Worm (Caenorhabditis elegans) whole organism, L4 larva: ENCODE results near the gene Y71H2AL.2.
A peak's percentile ranks its signal among the peaks of the same experiment; 100 is the strongest.

Experiments used
- D1046.2 ChIP-seq: fragments of 200-800 bp; sonication (Bioruptor generic); IDR thresholded peaks from 2 replicates; pipeline ENCODE4 v1.3.6; 2022; ENCODE audit warnings: missing genetic modification characterization, missing compliant biosample characterization
- F44E2.7 ChIP-seq: fragments of 200-800 bp; sonication (Bioruptor generic); IDR thresholded peaks from 2 replicates; pipeline ENCODE4 v2.1.2; 2022; ENCODE audit warnings: missing genetic modification characterization, missing compliant biosample characterization
- F49E8.2 ChIP-seq: sonication (generic microtip); optimal IDR thresholded peaks from 2 replicates; lab custom pipeline; 2016; ENCODE audit warnings: missing compliant biosample characterization, mild to moderate bottlenecking, missing genetic modification characterization, borderline replicate concordance
- T20F7.1 ChIP-seq: fragments of 200-800 bp; sonication (Bioruptor generic); optimal IDR thresholded peaks from 2 replicates; lab custom pipeline; 2018; ENCODE audit warnings: mild to moderate bottlenecking, missing genetic modification characterization, missing compliant biosample characterization
- Y75B8A.6 ChIP-seq: fragments of 200-800 bp; sonication (Bioruptor generic); IDR thresholded peaks from 2 replicates; pipeline ENCODE4 v1.3.6; 2022; ENCODE audit warnings: missing genetic modification reagents, missing genetic modification characterization, missing compliant biosample characterization
- ZK337.2 ChIP-seq: fragments of 200-800 bp; sonication (Bioruptor generic); IDR thresholded peaks from 2 replicates; pipeline ENCODE4 v1.3.6; 2022; ENCODE audit warnings: missing genetic modification reagents, missing genetic modification characterization, missing compliant biosample characterization
- aha-1 ChIP-seq: fragments of 150-350 bp; peaks from one replicate; lab custom pipeline; 2014; ENCODE audit warnings: missing biosample characterization, missing genetic modification characterization
- ceh-62 ChIP-seq: sonication (generic microtip); optimal IDR thresholded peaks from 2 replicates; lab custom pipeline; 2017; ENCODE audit warnings: missing biosample characterization, missing genetic modification characterization
- ces-1 ChIP-seq: fragments of 150-350 bp; sonication (generic microtip); optimal IDR thresholded peaks from 4 replicates; lab custom pipeline; 2014; ENCODE audit warnings: missing biosample characterization, missing genetic modification reagents, missing genetic modification characterization
- dmd-6 ChIP-seq: fragments of 200-800 bp; sonication (Bioruptor generic); IDR thresholded peaks from 2 replicates; pipeline ENCODE4 v1.3.6; 2022; ENCODE audit warnings: missing genetic modification reagents, missing genetic modification characterization, missing compliant biosample characterization
- dmd-8 ChIP-seq: fragments of 200-800 bp; sonication (Bioruptor generic); IDR thresholded peaks from 2 replicates; pipeline ENCODE4 v1.3.6; 2022; ENCODE audit warnings: missing genetic modification characterization, missing compliant biosample characterization
- duxl-1 ChIP-seq: sonication (generic microtip); optimal IDR thresholded peaks from 2 replicates; lab custom pipeline; 2016; ENCODE audit warnings: mild to moderate bottlenecking, missing genetic modification characterization, moderate library complexity, missing compliant biosample characterization; ENCODE audit not compliant: poor library complexity
- dve-1 ChIP-seq: sonication (generic microtip); optimal IDR thresholded peaks from 2 replicates; lab custom pipeline; 2017; ENCODE audit warnings: antibody characterized with exemption, mild to moderate bottlenecking, missing genetic modification characterization, missing compliant biosample characterization; ENCODE audit not compliant: insufficient read depth
- hif-1 ChIP-seq, 2 experiments: sonication (generic microtip); optimal IDR thresholded peaks; 2 replicates each; lab custom pipeline; 2016 to 2017; ENCODE audit warnings: missing compliant biosample characterization in 2 of 2, missing genetic modification characterization in 2 of 2, missing genetic modification reagents in 2 of 2, missing genotype in 2 of 2, mild to moderate bottlenecking in 1 of 2
- hlh-30 ChIP-seq: sonication (generic microtip); optimal IDR thresholded peaks from 2 replicates; lab custom pipeline; 2017; ENCODE audit warnings: antibody characterized with exemption, mild to moderate bottlenecking, missing genetic modification characterization, missing compliant biosample characterization; ENCODE audit not compliant: insufficient read depth
- hmg-1.1 ChIP-seq: fragments of 200-800 bp; sonication (Bioruptor generic); IDR thresholded peaks from 2 replicates; pipeline ENCODE4 v1.3.6; 2022; ENCODE audit warnings: missing genetic modification reagents, missing genetic modification characterization, missing compliant biosample characterization
- jun-1 ChIP-seq: fragments of 150-350 bp; optimal IDR thresholded peaks from 2 replicates; lab custom pipeline; 2014; ENCODE audit warnings: missing biosample characterization, missing genetic modification reagents, missing genetic modification characterization
- lim-7 ChIP-seq: fragments of 200-800 bp; sonication (Bioruptor generic); IDR thresholded peaks from 2 replicates; pipeline ENCODE4 v1.3.6; 2022; ENCODE audit warnings: missing genetic modification characterization, missing compliant biosample characterization
- lin-1 ChIP-seq: fragments of 200-800 bp; sonication (Bioruptor generic); IDR thresholded peaks from 2 replicates; pipeline ENCODE4 v1.3.6; 2022; ENCODE audit warnings: missing genetic modification reagents, missing genetic modification characterization, missing compliant biosample characterization
- lin-29 ChIP-seq: fragments of 200-800 bp; sonication (Bioruptor generic); IDR thresholded peaks from 2 replicates; pipeline ENCODE4 v1.3.6; 2022; ENCODE audit warnings: missing genetic modification reagents, missing genetic modification characterization, missing compliant biosample characterization
- lin-38 ChIP-seq: fragments of 200-800 bp; sonication (Bioruptor generic); IDR thresholded peaks from 2 replicates; pipeline ENCODE4 v1.3.6; 2022; ENCODE audit warnings: missing genetic modification reagents, missing genetic modification characterization, missing compliant biosample characterization
- lsy-2 ChIP-seq, 2 experiments: fragments of 150-350 bp in 1 of 2; sonication (generic microtip) in 1 of 2; optimal IDR thresholded peaks; 2 replicates each; lab custom pipeline; 2014 to 2017; ENCODE audit warnings: missing biosample characterization in 2 of 2, missing genetic modification characterization in 2 of 2
- madf-9 ChIP-seq: fragments of 200-800 bp; sonication (Bioruptor generic); conservative IDR thresholded peaks from 2 replicates; pipeline ENCODE4 v1.3.6; 2022; ENCODE audit warnings: missing genetic modification reagents, missing genetic modification characterization, missing compliant biosample characterization
- mdl-1 ChIP-seq, 2 experiments: fragments of 150-350 bp in 1 of 2; sonication (generic microtip) in 1 of 2; optimal IDR thresholded peaks; 2 replicates each; lab custom pipeline; 2014 to 2017; ENCODE audit warnings: missing biosample characterization in 2 of 2, missing genetic modification characterization in 2 of 2
- mdt-29 ChIP-seq: fragments of 200-800 bp; sonication (Bioruptor generic); IDR thresholded peaks from 2 replicates; pipeline ENCODE4 v1.3.6; 2022; ENCODE audit warnings: missing genetic modification reagents, missing genetic modification characterization, missing compliant biosample characterization
- mxl-2 ChIP-seq: fragments of 200-800 bp; sonication (Bioruptor generic); conservative IDR thresholded peaks from 2 replicates; pipeline ENCODE4 v1.3.6; 2022; ENCODE audit warnings: missing genetic modification reagents, missing genetic modification characterization, missing compliant biosample characterization
- nhr-102 ChIP-seq: sonication (generic microtip); optimal IDR thresholded peaks from 2 replicates; lab custom pipeline; 2016; ENCODE audit warnings: mild to moderate bottlenecking, missing genetic modification characterization, moderate library complexity, missing compliant biosample characterization
- nhr-6 ChIP-seq: fragments of 150-350 bp; optimal IDR thresholded peaks from 2 replicates; lab custom pipeline; 2014; ENCODE audit warnings: missing biosample characterization, missing genetic modification characterization
- nhr-76 ChIP-seq: fragments of 150-350 bp; optimal IDR thresholded peaks from 2 replicates; lab custom pipeline; 2014; ENCODE audit warnings: missing biosample characterization, missing genetic modification characterization
- pha-4 ChIP-seq, 2 experiments: fragments of 150-350 bp in 1 of 2; fragments of 200-800 bp in 1 of 2; sonication (Bioruptor generic) in 1 of 2; IDR thresholded peaks in 1 of 2; optimal IDR thresholded peaks in 1 of 2; 2 replicates each; pipeline versions ENCODE4 v1.3.6 to Lab custom; 2014 to 2022; ENCODE audit warnings: missing genetic modification characterization in 2 of 2, missing genetic modification reagents in 2 of 2, missing biosample characterization in 1 of 2, missing compliant biosample characterization in 1 of 2
- php-3 ChIP-seq: fragments of 200-800 bp; sonication (Bioruptor generic); IDR thresholded peaks from 2 replicates; pipeline ENCODE4 v1.3.6; 2022; ENCODE audit warnings: missing genetic modification reagents, missing genetic modification characterization, missing compliant biosample characterization
- pqm-1 ChIP-seq: sonication (generic microtip); optimal IDR thresholded peaks from 2 replicates; lab custom pipeline; 2017; ENCODE audit warnings: missing biosample characterization, missing genetic modification characterization
- rbr-2 ChIP-seq: sonication (generic microtip); optimal IDR thresholded peaks from 2 replicates; lab custom pipeline; 2016; ENCODE audit warnings: missing genotype, missing genetic modification characterization, missing compliant biosample characterization
- saeg-2 ChIP-seq: fragments of 200-800 bp; sonication (Bioruptor generic); IDR thresholded peaks from 2 replicates; pipeline ENCODE4 v1.3.6; 2022; ENCODE audit warnings: missing genetic modification reagents, missing genetic modification characterization, missing compliant biosample characterization
- sdz-12 ChIP-seq: fragments of 200-800 bp; sonication (Bioruptor generic); optimal IDR thresholded peaks from 2 replicates; lab custom pipeline; 2018; ENCODE audit warnings: mild to moderate bottlenecking, missing genetic modification characterization, missing compliant biosample characterization
- set-16 ChIP-seq: fragments of 200-800 bp; sonication (Bioruptor generic); IDR thresholded peaks from 2 replicates; pipeline ENCODE4 v1.3.6; 2022; ENCODE audit warnings: missing genetic modification reagents, missing genetic modification characterization, missing compliant biosample characterization
- skn-1 ChIP-seq: fragments of 150-350 bp; optimal IDR thresholded peaks from 2 replicates; lab custom pipeline; 2014; ENCODE audit warnings: missing biosample characterization, missing genetic modification characterization
- snpc-1.2 ChIP-seq: fragments of 200-800 bp; sonication (Bioruptor generic); IDR thresholded peaks from 2 replicates; pipeline ENCODE4 v1.3.6; 2022; ENCODE audit warnings: missing genetic modification reagents, missing genetic modification characterization, missing compliant biosample characterization
- snpc-4 ChIP-seq: fragments of 150-350 bp; optimal IDR thresholded peaks from 2 replicates; lab custom pipeline; 2014; ENCODE audit warnings: missing biosample characterization, missing genetic modification characterization
- spr-1 ChIP-seq: sonication (generic microtip); optimal IDR thresholded peaks from 2 replicates; lab custom pipeline; 2016; ENCODE audit warnings: mild to moderate bottlenecking, missing genetic modification characterization, missing compliant biosample characterization
- unc-39 ChIP-seq: sonication (generic microtip); optimal IDR thresholded peaks from 2 replicates; lab custom pipeline; 2017; ENCODE audit warnings: missing biosample characterization, missing genetic modification characterization
- unc-62 ChIP-seq, 3 experiments: fragments of 150-350 bp in 1 of 3; sonication (generic microtip); optimal IDR thresholded peaks in 2 of 3; peaks in 1 of 3; 1 replicate in 1 of 3; 2 replicates in 2 of 3; lab custom pipeline; 2014 to 2017; ENCODE audit warnings: missing biosample characterization in 3 of 3, missing genetic modification characterization in 3 of 3, missing genetic modification reagents in 3 of 3, missing genotype in 1 of 3
- zip-11 ChIP-seq: fragments of 200-800 bp; sonication (Bioruptor generic); IDR thresholded peaks from 2 replicates; pipeline ENCODE4 v1.3.6; 2022; ENCODE audit warnings: missing genetic modification characterization, missing compliant biosample characterization
- zip-2 ChIP-seq: fragments of 150-350 bp; optimal IDR thresholded peaks from 2 replicates; lab custom pipeline; 2014; ENCODE audit warnings: missing biosample characterization, missing genetic modification characterization
- ztf-7 ChIP-seq: fragments of 150-350 bp; optimal IDR thresholded peaks from 2 replicates; lab custom pipeline; 2014; ENCODE audit warnings: missing biosample characterization, missing genetic modification characterization

Gene Y71H2AL.2

DNA sequence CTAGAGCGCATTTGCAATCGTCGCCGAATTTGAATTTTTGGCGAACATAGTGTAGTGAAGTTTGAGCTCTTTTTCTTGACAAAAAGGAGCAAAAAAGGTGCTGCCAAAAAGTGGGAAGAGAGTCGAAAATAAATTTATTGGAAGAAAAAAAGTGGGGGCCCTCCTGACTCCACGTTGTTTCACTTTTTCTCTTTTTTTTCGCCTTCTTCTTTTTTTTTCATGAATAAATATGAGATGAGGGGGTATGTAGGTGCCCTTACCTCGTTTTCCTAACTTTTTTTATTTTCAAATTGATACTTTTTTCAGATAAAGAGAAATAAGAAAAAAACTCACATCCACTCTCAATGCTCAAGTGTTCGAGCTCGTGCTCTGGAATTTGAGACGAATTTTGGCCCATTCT lies at the start of gene Y71H2AL.2, which contains the start of the genes Y71H2AL.4 and pbo-1:
Gene Y71H2AL.2, plus strand, starts transcription at position 301 of the 400 bp plus-strand sequence.
Gene Y71H2AL.4, plus strand, starts transcription at position 345 of the 400 bp plus-strand sequence.
Gene pbo-1, minus strand, starts transcription at position 400 of the 400 bp plus-strand sequence.
- TF ChIP-seq lin-1 (GFP tag; lab: Robert Waterston, UW): no peak
- TF ChIP-seq dmd-6: no peak
- no peak for TF ChIP-seq D1046.2 (GFP tag; lab: Robert Waterston, UW)
- no peak for TF ChIP-seq T20F7.1 (GFP tag; lab: Kevin White, UChicago)
- TF ChIP-seq lin-29 (GFP tag; lab: Robert Waterston, UW): no peak
- TF ChIP-seq nhr-6: no peak

DNA sequence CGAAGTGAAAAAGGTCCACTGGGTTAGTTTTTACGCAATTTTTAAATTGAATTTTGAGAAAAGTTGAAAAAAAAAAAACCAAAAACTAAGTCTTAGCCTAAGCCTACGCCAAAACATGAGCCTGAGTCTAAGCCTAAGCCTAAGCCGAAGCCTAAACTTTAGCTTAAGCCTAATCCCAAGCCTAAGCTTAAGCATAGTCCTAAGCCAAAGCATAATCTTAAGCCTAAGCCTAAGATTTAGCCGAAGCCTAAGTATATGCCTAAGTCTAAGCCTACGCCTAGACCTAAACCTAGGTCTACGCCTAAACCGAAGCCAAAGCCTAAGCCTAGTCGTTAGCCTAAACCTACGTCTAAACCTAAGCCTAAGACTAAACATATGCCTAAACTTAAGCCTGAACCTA lies 44.5 kb upstream of the Y71H2AL.2 start:
- TF ChIP-seq pqm-1 (tag; lab: Kevin White, UChicago): no peak
- no peak for TF ChIP-seq lin-38 (GFP tag; lab: Robert Waterston, UW)
- TF ChIP-seq zip-2 (tag; lab: Kevin White, UChicago): no peak
- TF ChIP-seq duxl-1 (tag; lab: Kevin White, UChicago): no peak
- peak in 1 of 2 experiments; percentile 72 for TF ChIP-seq unc-62 (GFP tag; optimal IDR thresholded peaks at IDR 0.05 in 1 of 2; lab: Kevin White, UChicago)
- TF ChIP-seq unc-62 (tag; optimal IDR thresholded peaks at IDR 0.05; lab: Kevin White, UChicago): no peak
- TF ChIP-seq zip-11 (GFP tag; lab: Robert Waterston, UW): no peak

DNA sequence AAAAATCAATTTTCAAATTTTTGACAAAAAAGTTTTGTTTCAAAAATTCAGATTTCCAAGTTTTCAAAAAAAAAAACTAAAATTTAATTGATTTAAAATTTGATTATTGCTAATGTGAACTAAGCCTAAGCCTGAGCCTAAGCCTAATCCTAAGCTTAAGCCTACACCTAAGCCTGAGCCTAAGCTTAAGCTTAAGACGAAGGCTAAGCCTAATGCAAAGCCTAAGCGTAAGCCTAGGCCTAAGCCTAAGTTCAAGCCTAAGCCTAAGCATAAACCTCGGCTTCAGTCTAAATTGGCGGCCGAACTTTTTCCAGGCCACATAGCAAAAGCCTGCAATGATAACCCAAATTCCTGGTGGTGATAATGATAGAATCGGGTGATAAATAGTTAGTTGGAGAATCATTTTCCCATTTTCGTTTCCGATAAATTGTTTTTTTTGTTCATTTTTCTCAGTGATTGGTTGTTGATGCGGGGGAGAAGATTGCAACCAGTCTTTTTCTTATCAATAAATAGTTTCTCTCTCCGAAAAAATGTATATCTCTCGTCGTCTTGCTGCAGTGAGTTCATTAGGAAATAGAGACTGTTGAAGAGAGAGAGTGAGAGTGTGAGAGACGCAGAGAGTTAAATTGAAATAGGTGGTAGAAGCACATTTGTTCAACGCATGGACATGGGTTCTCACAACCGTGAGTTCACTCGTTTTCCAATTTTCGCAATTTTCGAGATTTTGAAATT lies 38.8 kb upstream of the Y71H2AL.2 start:
- TF ChIP-seq unc-39: no peak
- TF ChIP-seq ZK337.2 (GFP tag; lab: Robert Waterston, UW): no peak
- no peak for TF ChIP-seq sdz-12 (GFP tag; lab: Kevin White, UChicago)
- peak in 1 of 2 experiments; percentile 19 for TF ChIP-seq mdl-1 (tag; optimal IDR thresholded peaks at IDR 0.05; lab: Kevin White, UChicago)
- TF ChIP-seq rbr-2 (tag; lab: Kevin White, UChicago): no peak
- TF ChIP-seq lsy-2 (tag; optimal IDR thresholded peaks at IDR 0.05; lab: Kevin White, UChicago): no peak
- TF ChIP-seq F49E8.2 (tag; lab: Kevin White, UChicago): no peak
- no peak for TF ChIP-seq F44E2.7 (GFP tag; lab: Robert Waterston, UW)
- TF ChIP-seq hif-1 (tag; optimal IDR thresholded peaks at IDR 0.05; lab: Kevin White, UChicago): no peak
- no peak for TF ChIP-seq dmd-8 (GFP tag; lab: Robert Waterston, UW)
- no peak for TF ChIP-seq skn-1 (tag; lab: Kevin White, UChicago)
- TF ChIP-seq ztf-7: no peak
- TF ChIP-seq ces-1 (GFP tag; lab: Kevin White, UChicago): no peak
- no peak for TF ChIP-seq hmg-1.1 (GFP tag; lab: Robert Waterston, UW)
- no peak for TF ChIP-seq zip-11 (GFP tag; lab: Robert Waterston, UW)
- no peak for TF ChIP-seq hlh-30 (tag; lab: Kevin White, UChicago)
- TF ChIP-seq set-16 (GFP tag; lab: Robert Waterston, UW): no peak
- no peak for TF ChIP-seq nhr-102 (tag; lab: Kevin White, UChicago)
- TF ChIP-seq aha-1 (tag; lab: Kevin White, UChicago): peak; percentile 52
- TF ChIP-seq dve-1: no peak
- no peak for TF ChIP-seq lim-7 (GFP tag; lab: Robert Waterston, UW)
- TF ChIP-seq lin-1 (GFP tag; lab: Robert Waterston, UW): no peak
- no peak for TF ChIP-seq madf-9 (GFP tag; lab: Robert Waterston, UW)
- TF ChIP-seq saeg-2 (GFP tag; lab: Robert Waterston, UW): no peak
- no peak for TF ChIP-seq spr-1 (tag; lab: Kevin White, UChicago)
- TF ChIP-seq php-3 (GFP tag; lab: Robert Waterston, UW): no peak
- no peak for TF ChIP-seq snpc-1.2 (GFP tag; lab: Robert Waterston, UW)
- no peak for TF ChIP-seq pha-4 (GFP tag; IDR thresholded peaks at IDR 0.05; lab: Robert Waterston, UW)
- no peak for TF ChIP-seq pha-4 (tag; optimal IDR thresholded peaks at IDR 0.05; lab: Kevin White, UChicago)
- no peak for TF ChIP-seq jun-1 (tag; lab: Kevin White, UChicago)
- TF ChIP-seq ceh-62: no peak
- no peak for TF ChIP-seq snpc-4
- TF ChIP-seq nhr-76 (tag; lab: Kevin White, UChicago): no peak
- no peak for TF ChIP-seq Y75B8A.6 (GFP tag; lab: Robert Waterston, UW)
- TF ChIP-seq mdt-29 (GFP tag; lab: Robert Waterston, UW): no peak
- no peak for TF ChIP-seq mxl-2
- TF ChIP-seq T20F7.1 (GFP tag; lab: Kevin White, UChicago): no peak
